Worm (Caenorhabditis elegans) whole organism, L2 larva: Measurements from ENCODE around the gene W05H7.1.

Source experiments
- ama-1 ChIP-seq: fragments of 150-350 bp; optimal IDR thresholded peaks from 2 replicates; lab custom pipeline; 2018; ENCODE audit warnings: inconsistent platforms
- lsy-2 ChIP-seq, 2 experiments: fragments of 150-350 bp in 1 of 2; sonication (generic microtip) in 1 of 2; optimal IDR thresholded peaks; 2 replicates each; lab custom pipeline; 2014 to 2017; ENCODE audit warnings: missing biosample characterization in 2 of 2, missing genetic modification characterization in 2 of 2

ce11 chrX:1479637-1480036 lies 29.1 kb downstream of the W05H7.1 start:
- TF ChIP-seq ama-1 (lab: Kevin White, UChicago): no peak
- TF ChIP-seq lsy-2 (tag; optimal IDR thresholded peaks at IDR 0.05; lab: Kevin White, UChicago): no peak
